Worm (Caenorhabditis elegans): ENCODE results near the gene C40C9.4.

ce11 chrX:13646798-13647197, 4.1 kb upstream of the C40C9.4 start, which contains the start of gene acr-9:
- TF ChIP-seq snpc-4 (tag; optimal IDR thresholded peaks at IDR 0.05) (no peak), lin-13 (tag; optimal IDR thresholded peaks at IDR 0.05) (no peak), nhr-2 (tag; optimal IDR thresholded peaks at IDR 0.05) (no peak), M03D4.4 (tag; optimal IDR thresholded peaks at IDR 0.05) (no peak), unc-62 (GFP tag; optimal IDR thresholded peaks at IDR 0.05) (no peak), nhr-76 (tag; optimal IDR thresholded peaks at IDR 0.05) (no peak), ceh-83 (GFP tag; optimal IDR thresholded peaks at IDR 0.05) (no peak), unc-120 (tag; optimal IDR thresholded peaks at IDR 0.05; ENCODE audit: poor library complexity, severe bottlenecking) (no peak), blmp-1 (tag; optimal IDR thresholded peaks at IDR 0.05) (no peak), ceh-43 (GFP tag; optimal IDR thresholded peaks at IDR 0.05) (no peak), lsy-2 (tag; optimal IDR thresholded peaks at IDR 0.05) (no peak), lin-32 (GFP tag; optimal IDR thresholded peaks at IDR 0.05) (no peak), nhr-12 (tag; optimal IDR thresholded peaks at IDR 0.05) (no peak), hlh-1 (tag; optimal IDR thresholded peaks at IDR 0.05) (no peak)

Measured in whole organism, mixed stage, embryonic.